Fruit fly (Drosophila melanogaster): ENCODE data around the gene CG1971.
A peak's percentile ranks its signal among the peaks of the same experiment; 100 is the strongest.

The CG1971 gene

DNA sequence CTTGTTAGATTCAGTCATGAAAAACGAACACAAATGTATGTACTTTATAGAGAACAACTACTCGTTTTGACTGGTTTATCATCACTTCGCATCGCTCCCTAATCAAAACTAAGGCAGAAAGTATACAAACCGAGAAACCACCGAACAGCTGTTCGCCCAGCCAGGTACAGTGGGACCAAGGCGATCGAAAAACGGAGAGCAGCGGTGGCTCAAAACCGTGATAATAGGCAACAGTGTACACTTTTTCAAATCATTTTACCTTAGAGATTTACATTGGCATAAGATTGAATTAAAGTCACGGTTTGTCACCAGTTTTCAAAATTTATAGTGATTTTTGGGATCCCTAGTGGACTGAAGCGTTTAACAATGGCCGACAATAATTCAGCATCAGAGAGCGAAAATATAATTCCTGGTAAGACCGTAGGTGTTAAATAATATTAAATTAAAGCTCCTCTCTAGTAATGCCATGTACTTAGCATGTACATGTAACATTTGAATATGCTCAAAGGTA is at the start of gene CG1971, which contains the start of gene CG42233:
Gene CG1971, plus strand, starts transcription at position 241 of the 511 bp plus-strand sequence.
Gene CG42233, minus strand, starts transcription at position 51 of the 511 bp plus-strand sequence.
- TF ChIP-seq CG17801 (GFP tag; optimal IDR thresholded peaks at IDR 0.05; ENCODE audit: partially characterized antibody): peak; percentile 19

- no peak for TF ChIP-seq CG17801 (GFP tag; optimal IDR thresholded peaks at IDR 0.05; ENCODE audit: partially characterized antibody)
Observed at dm6 chr3R:31758587-31759167, 46.6 kb upstream of the CG1971 start, which contains the start of gene CG2187. TSS of gene CG2187 (minus strand) at chr3R:31758637.

- TF ChIP-seq CG17801 (GFP tag; optimal IDR thresholded peaks at IDR 0.05; ENCODE audit: partially characterized antibody): no peak
Observed at dm6 chr3R:31761529-31762009, 43.7 kb upstream of the CG1971 start, which contains the start of gene Smvt. TSS of gene Smvt (minus strand) at chr3R:31761579.

DNA sequence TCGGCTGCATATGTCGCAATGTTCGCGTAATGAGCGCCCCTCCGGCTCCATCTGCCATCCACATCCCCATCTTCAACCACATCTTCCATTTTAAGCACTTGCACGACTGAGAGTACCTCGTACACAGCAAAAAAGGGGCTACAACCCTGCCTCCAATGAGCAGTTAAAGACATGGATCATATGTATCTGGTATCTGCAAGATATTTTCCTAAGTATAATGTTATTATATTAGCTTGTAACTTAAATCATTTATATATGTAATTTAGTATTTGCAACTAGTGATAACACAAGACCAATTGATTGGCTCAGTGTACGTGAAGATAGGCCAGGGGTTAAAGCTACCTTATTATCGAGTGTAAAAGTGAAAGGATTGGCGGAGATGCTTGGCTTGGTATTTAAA is 42.6 kb upstream of the CG1971 start:
- no peak for TF ChIP-seq CG17801 (GFP tag; optimal IDR thresholded peaks at IDR 0.05; ENCODE audit: partially characterized antibody)

DNA sequence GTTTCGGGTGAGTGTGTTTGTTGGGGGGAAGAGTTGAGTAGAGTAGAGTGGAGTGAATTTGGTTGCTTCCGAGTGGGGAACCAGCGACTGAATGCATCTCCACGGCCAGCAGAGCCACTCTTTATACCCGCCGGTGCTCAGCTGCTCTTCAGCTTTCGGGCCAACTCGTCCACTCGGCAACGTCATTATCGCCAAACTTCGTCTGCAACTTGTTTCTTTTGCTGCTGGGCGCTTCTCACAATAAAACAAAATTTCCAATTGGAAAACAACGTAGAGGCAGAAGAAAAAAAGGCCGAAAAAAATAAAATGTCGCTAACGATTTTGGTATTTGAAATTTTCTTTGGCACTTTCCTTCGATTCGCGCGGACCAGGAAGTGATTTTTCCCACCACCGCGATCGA is 40.6 kb upstream of the CG1971 start, which contains the start of gene CG2150:
Gene CG2150, minus strand, starts transcription at position 101 of the 400 bp plus-strand sequence.
- TF ChIP-seq CG17801 (GFP tag; optimal IDR thresholded peaks at IDR 0.05; ENCODE audit: partially characterized antibody): no peak

dm6 chr3R:31765145-31765544 is 40.1 kb upstream of the CG1971 start:
- TF ChIP-seq CG17801 (GFP tag; optimal IDR thresholded peaks at IDR 0.05; ENCODE audit: partially characterized antibody): no peak

- no peak for TF ChIP-seq CG17801 (GFP tag; optimal IDR thresholded peaks at IDR 0.05; ENCODE audit: partially characterized antibody)
Observed at dm6 chr3R:31767528-31767927, 37.7 kb upstream of the CG1971 start.

dm6 chr3R:31768198-31768597 is 37.1 kb upstream of the CG1971 start:
- TF ChIP-seq CG17801 (GFP tag; optimal IDR thresholded peaks at IDR 0.05; ENCODE audit: partially characterized antibody): no peak

DNA sequence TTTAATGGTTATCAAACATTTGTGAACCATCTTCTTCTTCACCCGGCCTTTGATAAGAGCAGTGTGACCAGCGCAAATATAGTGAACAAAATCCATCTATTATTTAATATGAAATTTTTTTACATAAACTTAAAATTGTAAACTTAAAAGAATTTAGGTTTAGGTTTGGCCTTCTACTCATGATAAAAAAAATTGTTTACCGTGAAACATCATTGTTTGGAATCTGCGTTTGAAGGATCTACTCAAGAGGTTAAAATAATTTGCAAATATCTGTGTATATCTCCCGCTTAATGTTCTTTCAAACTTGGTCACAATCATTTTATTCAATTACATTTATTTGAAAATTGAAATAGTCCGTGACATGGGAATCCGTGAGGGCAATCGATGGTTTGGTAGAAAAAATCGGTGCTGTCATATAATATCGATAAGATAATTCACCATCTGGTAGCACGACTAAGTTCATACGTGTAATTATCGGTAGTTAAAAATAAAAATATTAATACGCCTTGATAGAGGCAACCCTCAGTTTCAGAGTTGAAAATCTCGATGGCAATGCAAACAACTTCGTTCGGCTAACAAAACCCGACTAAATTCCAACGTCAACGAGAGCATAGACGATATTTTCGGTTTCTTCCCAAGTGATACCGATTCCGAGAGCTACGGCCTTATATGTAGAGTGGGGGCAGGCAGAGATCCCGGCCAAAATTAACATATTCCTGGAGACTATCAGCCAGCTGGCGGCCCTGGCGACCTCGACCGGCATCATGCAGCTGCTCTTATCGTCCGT is 33.3 kb upstream of the CG1971 start, which contains the start of the genes betaGlu and sip3:
Gene betaGlu, minus strand, starts transcription at position 59 of the 787 bp plus-strand sequence.
Gene sip3, plus strand, starts transcription at position 430 of the 787 bp plus-strand sequence.
- TF ChIP-seq CG17801 (GFP tag; optimal IDR thresholded peaks at IDR 0.05; ENCODE audit: partially characterized antibody): peak; percentile 6

- peak; percentile 75 for TF ChIP-seq CG17801 (GFP tag; optimal IDR thresholded peaks at IDR 0.05; ENCODE audit: partially characterized antibody)
Observed at dm6 chr3R:31776583-31777362, 28.5 kb upstream of the CG1971 start, which contains the start of the genes CG2126 and faf. TSS of gene CG2126 (minus strand) at chr3R:31776652. TSS of gene faf (plus strand) at chr3R:31777020.

- TF ChIP-seq CG17801 (GFP tag; optimal IDR thresholded peaks at IDR 0.05; ENCODE audit: partially characterized antibody): no peak
Observed at dm6 chr3R:31777482-31778165, 27.6 kb upstream of the CG1971 start.

DNA sequence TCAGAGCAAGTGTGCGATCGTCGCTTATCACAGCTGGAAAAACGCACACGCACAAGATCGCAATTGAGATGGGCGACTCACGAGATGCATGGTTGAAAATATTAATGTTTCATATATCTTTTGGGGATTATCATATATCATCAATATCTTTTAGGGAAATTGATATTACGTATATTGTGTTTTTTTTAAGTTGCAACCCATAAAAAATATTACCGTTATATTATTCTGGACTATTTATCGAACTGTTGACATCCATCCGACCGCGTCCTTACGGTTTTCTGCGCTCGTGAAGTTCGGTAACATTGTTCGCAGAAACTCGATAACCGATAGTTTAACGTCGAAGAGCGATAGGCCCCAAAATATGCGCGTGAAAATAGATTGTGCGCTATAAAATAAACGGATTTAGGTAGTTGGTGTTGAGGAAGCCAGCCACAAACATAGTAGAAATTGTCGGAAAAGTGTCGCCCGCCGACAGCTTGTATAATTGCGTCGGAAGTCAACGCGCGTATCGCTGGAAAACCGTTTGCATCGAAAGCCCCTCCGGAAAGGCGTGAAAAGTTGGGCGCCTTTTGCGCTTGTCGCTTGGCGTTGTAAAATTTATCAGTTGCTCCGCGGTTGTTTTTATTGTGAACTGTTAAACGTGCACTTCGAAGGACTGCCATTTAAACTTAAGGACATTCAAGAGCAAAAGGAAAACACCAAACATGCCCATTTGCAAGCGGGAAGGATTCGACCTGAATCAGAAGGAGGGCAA is 11.4 kb upstream of the CG1971 start, which contains the start of the genes Mccc1 and Acf:
Gene Mccc1, minus strand, starts transcription at position 244 of the 754 bp plus-strand sequence.
Gene Acf, plus strand, starts transcription at position 318 of the 754 bp plus-strand sequence.
- peak; percentile 55 for TF ChIP-seq CG17801 (GFP tag; optimal IDR thresholded peaks at IDR 0.05; ENCODE audit: partially characterized antibody)

dm6 chr3R:31794457-31794856 is 10.8 kb upstream of the CG1971 start:
- TF ChIP-seq CG17801 (GFP tag; optimal IDR thresholded peaks at IDR 0.05; ENCODE audit: partially characterized antibody): peak; percentile 52
